Worm (Caenorhabditis elegans): ENCODE results near the gene Y22D7AR.7.

Y22D7AR.7 gene

DNA sequence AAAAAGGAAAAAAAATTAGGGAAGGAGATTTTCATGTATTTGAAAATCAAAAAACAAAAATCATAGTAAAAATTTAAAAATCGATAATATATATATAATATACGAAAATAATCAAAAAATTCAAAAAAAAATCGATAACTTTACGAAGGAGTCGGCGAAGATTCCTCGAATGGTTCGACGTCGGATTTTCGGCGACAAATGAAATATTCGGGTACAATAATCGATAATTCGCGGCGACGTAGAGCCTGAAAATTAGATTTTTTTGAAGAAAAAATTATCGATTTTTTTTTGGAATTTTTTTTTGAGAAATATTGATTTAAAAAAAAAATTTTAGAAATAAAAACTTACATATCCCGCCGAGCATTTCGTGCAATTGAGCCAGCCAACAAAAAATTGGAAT lies 22.5 kb downstream of the Y22D7AR.7 start:
- TF ChIP-seq nhr-2 (tag; optimal IDR thresholded peaks at IDR 0.05) (no peak), lsy-2 (tag; optimal IDR thresholded peaks at IDR 0.05) (no peak), unc-62 (GFP tag; optimal IDR thresholded peaks at IDR 0.05) (no peak), nhr-76 (tag; optimal IDR thresholded peaks at IDR 0.05) (no peak)

DNA sequence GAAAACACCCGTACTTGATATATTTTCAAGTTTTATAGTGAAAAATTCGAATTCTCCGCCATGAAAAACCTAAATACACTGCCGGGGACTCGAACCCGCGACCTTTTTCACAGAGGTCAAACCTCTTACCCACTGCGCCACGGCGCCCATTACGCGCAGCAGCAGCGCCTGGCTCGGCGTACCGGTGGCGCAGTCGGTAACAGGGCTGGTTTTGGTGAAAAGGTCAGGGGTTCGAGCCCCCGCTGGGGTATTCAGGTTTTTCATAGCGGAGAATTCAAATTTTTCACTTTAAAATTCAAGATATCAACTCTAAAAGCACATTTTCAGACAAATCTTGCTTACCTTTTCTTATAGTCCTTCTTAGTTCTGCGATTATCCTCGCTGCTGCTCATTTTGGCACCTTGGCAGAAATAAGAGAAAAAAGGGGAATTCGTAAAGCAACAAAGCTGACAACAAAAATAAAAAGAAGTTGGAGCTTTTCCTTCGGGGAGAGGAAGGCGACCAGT lies 23.1 kb downstream of the Y22D7AR.7 start, which contains the start of gene Y22D7AL.16:
TSS of gene Y22D7AL.16 (minus strand) at position 456 of the 506 bp plus-strand sequence.
- TF ChIP-seq ham-2 (GFP tag; optimal IDR thresholded peaks at IDR 0.05): no peak

DNA sequence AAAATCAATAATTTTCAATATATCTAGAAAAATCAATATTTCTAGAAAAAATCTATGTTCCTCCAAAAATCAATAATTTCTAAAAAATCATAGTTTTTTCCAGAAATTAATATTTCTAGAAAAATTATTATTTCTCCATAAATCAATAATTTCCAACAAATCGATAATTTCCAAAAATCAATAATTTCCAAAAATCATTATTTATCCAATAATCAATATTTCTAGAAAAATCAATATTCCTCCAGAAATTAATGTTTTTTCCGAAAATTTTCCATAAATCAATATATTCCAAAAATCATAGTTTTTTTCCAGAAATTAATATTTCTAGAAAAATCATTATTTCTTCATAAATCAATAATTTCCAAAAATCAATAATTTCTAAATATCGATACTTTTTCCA lies 24.8 kb downstream of the Y22D7AR.7 start:
- TF ChIP-seq bed-3 (GFP tag; optimal IDR thresholded peaks at IDR 0.05): no peak
- no peak for TF ChIP-seq elt-3 (tag; optimal IDR thresholded peaks at IDR 0.05)
- no peak for TF ChIP-seq M03D4.4 (tag; optimal IDR thresholded peaks at IDR 0.05)
- no peak for TF ChIP-seq blmp-1 (tag; optimal IDR thresholded peaks at IDR 0.05)
- no peak for TF ChIP-seq lin-32 (GFP tag; optimal IDR thresholded peaks at IDR 0.05)
- TF ChIP-seq lin-13 (tag; optimal IDR thresholded peaks at IDR 0.05): no peak
- TF ChIP-seq snpc-4 (tag; optimal IDR thresholded peaks at IDR 0.05): no peak
- no peak for TF ChIP-seq ham-2 (GFP tag; optimal IDR thresholded peaks at IDR 0.05)

DNA sequence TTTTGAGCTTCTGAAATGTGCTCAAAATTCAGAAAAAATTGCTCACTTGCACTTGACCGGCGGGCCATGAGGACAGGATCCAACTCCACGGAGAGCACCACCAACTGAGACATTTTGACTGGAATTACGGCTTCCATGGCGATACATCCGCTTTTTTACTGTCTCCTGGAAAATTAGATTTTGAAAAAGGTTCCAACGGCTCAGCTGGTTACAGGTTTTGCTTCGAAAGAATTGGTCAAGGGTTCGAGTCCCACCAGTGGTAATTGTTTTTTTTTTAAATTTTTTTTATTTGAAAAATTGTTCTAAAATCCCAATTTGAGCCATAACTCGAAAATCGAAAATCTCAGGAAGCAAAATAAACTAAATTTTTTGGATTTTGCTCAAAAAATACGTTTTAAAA lies 25.5 kb downstream of the Y22D7AR.7 start:
- TF ChIP-seq flh-1 (GFP tag; optimal IDR thresholded peaks at IDR 0.05): no peak
- TF ChIP-seq snpc-4 (tag; optimal IDR thresholded peaks at IDR 0.05): no peak
- TF ChIP-seq cnd-1 (tag; optimal IDR thresholded peaks at IDR 0.05): no peak
- TF ChIP-seq ztf-11 (tag; optimal IDR thresholded peaks at IDR 0.05): no peak
- TF ChIP-seq pha-4 (tag; optimal IDR thresholded peaks at IDR 0.05): no peak
- no peak for TF ChIP-seq ceh-43 (GFP tag; optimal IDR thresholded peaks at IDR 0.05)
- no peak for TF ChIP-seq mep-1 (tag; optimal IDR thresholded peaks at IDR 0.05)
- TF ChIP-seq nhr-12 (tag; optimal IDR thresholded peaks at IDR 0.05): no peak
- no peak for TF ChIP-seq nhr-76 (tag; optimal IDR thresholded peaks at IDR 0.05)
- TF ChIP-seq elt-1 (tag; optimal IDR thresholded peaks at IDR 0.05; ENCODE audit: borderline replicate concordance, insufficient read depth): no peak
- no peak for TF ChIP-seq unc-39 (tag; optimal IDR thresholded peaks at IDR 0.05)
- no peak for TF ChIP-seq M03D4.4 (tag; optimal IDR thresholded peaks at IDR 0.05)
- no peak for TF ChIP-seq nhr-28 (tag; optimal IDR thresholded peaks at IDR 0.05)

DNA sequence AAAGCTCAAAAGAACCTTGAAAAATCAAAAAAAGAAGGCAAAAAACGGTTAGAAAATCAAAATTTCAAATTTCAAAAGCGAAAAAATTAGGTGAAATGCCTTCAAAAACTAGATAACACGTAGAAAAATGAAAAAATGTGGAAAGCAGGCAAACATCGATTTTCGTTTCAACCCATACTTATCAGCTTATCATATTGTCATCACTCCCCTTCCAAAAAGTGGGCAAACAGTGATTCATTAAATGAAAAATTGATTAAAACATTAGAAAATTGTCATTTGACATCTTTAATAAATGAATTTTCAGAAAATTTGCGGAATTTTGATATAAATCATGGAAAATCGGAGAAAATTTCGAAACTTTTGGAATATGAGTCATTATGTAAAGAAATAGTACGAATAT lies 26.9 kb downstream of the Y22D7AR.7 start:
- TF ChIP-seq blmp-1 (tag; optimal IDR thresholded peaks at IDR 0.05): no peak
- TF ChIP-seq lin-13 (tag; optimal IDR thresholded peaks at IDR 0.05): no peak
- TF ChIP-seq sem-2 (GFP tag; optimal IDR thresholded peaks at IDR 0.05): no peak
- no peak for TF ChIP-seq unc-120 (tag; optimal IDR thresholded peaks at IDR 0.05; ENCODE audit: poor library complexity, severe bottlenecking)
- no peak for TF ChIP-seq nhr-76 (tag; optimal IDR thresholded peaks at IDR 0.05)
- no peak for TF ChIP-seq mls-2 (tag; optimal IDR thresholded peaks at IDR 0.05)

DNA sequence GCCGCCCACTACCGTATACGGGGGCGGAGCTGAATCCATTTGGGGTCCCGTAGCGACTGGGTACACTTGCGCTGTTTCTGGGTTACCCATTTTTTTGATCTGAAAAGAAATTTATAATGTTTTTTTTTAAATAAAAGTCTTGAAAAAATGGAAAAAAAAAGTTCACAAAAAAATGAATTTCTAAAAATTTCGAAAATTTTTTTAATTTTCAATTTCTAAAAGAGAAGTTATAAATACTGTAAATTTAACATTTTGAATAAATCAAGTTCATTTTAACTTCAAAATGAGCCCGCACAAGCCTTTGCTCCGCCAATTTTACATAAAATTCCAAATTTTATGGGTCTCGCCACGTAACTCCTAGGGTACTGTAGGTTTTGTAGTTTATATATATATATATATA lies 28.1 kb downstream of the Y22D7AR.7 start, which contains the start of gene Y22D7AL.15:
TSS of gene Y22D7AL.15 (minus strand) at position 101 of the 400 bp plus-strand sequence.
- no peak for TF ChIP-seq M03D4.4 (tag; optimal IDR thresholded peaks at IDR 0.05)

DNA sequence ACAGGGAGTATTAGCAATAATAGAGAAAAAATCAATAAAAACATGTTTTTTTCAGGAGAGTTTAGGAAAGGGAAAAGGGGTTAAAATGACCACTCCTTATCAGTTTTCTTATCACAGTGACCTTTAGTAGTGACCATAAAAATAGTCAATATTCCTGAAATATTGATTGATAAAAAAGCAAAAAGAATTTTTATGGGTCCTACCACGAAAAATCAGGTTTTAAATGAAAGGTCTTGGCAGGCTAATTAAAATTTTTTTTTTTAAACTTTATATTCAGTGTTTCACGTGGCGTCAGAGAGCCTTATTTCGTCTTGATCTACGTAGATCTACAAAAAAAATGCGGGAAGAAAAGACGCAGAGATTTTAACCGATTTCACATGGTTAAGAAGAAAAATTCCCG lies 30.5 kb downstream of the Y22D7AR.7 start, which contains the start of gene cht-4:
TSS of gene cht-4 (minus strand) at position 101 of the 400 bp plus-strand sequence.
- TF ChIP-seq drap-1 (GFP tag; optimal IDR thresholded peaks at IDR 0.05): no peak
- TF ChIP-seq mep-1 (tag; optimal IDR thresholded peaks at IDR 0.05): no peak
- no peak for TF ChIP-seq unc-120 (tag; optimal IDR thresholded peaks at IDR 0.05; ENCODE audit: poor library complexity, severe bottlenecking)
- TF ChIP-seq sem-2 (GFP tag; optimal IDR thresholded peaks at IDR 0.05): no peak
- no peak for TF ChIP-seq M03D4.4 (tag; optimal IDR thresholded peaks at IDR 0.05)
- TF ChIP-seq hlh-1 (tag; optimal IDR thresholded peaks at IDR 0.05): no peak
- TF ChIP-seq pha-4 (tag; optimal IDR thresholded peaks at IDR 0.05): no peak
- TF ChIP-seq ces-1 (GFP tag; optimal IDR thresholded peaks at IDR 0.05): no peak
- TF ChIP-seq mls-2 (tag; optimal IDR thresholded peaks at IDR 0.05): no peak
- no peak for TF ChIP-seq ceh-39 (tag; optimal IDR thresholded peaks at IDR 0.05)
- no peak for TF ChIP-seq lin-13 (tag; optimal IDR thresholded peaks at IDR 0.05)
- TF ChIP-seq flh-1 (GFP tag; optimal IDR thresholded peaks at IDR 0.05): no peak
- TF ChIP-seq lsy-2 (tag; optimal IDR thresholded peaks at IDR 0.05): no peak
- no peak for TF ChIP-seq elt-3 (tag; optimal IDR thresholded peaks at IDR 0.05)
- TF ChIP-seq nhr-12 (tag; optimal IDR thresholded peaks at IDR 0.05): no peak
- no peak for TF ChIP-seq nhr-28 (tag; optimal IDR thresholded peaks at IDR 0.05)
- TF ChIP-seq snpc-4 (tag; optimal IDR thresholded peaks at IDR 0.05): no peak

Data from whole organism, mixed stage, embryonic.